Worm (Caenorhabditis elegans) whole organism, L2 larva: Measurements from ENCODE around the gene dkf-2.

Experiments used
- C34F6.9 ChIP-seq: fragments of 150-350 bp; optimal IDR thresholded peaks from 2 replicates; lab custom pipeline; 2014; ENCODE audit warnings: missing biosample characterization, missing genetic modification characterization
- ZK546.5 ChIP-seq: sonication (generic microtip); optimal IDR thresholded peaks from 2 replicates; lab custom pipeline; 2017; ENCODE audit warnings: missing biosample characterization, missing genetic modification characterization
- aly-2 ChIP-seq: fragments of 150-350 bp; optimal IDR thresholded peaks from 2 replicates; lab custom pipeline; 2014; ENCODE audit warnings: missing biosample characterization, missing genetic modification characterization
- blmp-1 ChIP-seq: sonication (generic microtip); optimal IDR thresholded peaks from 2 replicates; lab custom pipeline; 2017; ENCODE audit warnings: missing genetic modification characterization, mild to moderate bottlenecking, missing compliant biosample characterization, antibody characterized with exemption, moderate library complexity; ENCODE audit not compliant: insufficient read depth
- ceh-16 ChIP-seq: fragments of 150-350 bp; optimal IDR thresholded peaks from 2 replicates; lab custom pipeline; 2014; ENCODE audit warnings: missing biosample characterization, missing genetic modification characterization
- ceh-82 ChIP-seq: fragments of 150-350 bp; optimal IDR thresholded peaks from 2 replicates; lab custom pipeline; 2014; ENCODE audit warnings: missing biosample characterization, missing genetic modification characterization
- egl-27 ChIP-seq: sonication (generic microtip); optimal IDR thresholded peaks from 3 replicates; lab custom pipeline; 2017; ENCODE audit warnings: missing biosample characterization, missing genetic modification reagents, missing genetic modification characterization
- elt-1 ChIP-seq: fragments of 150-350 bp; optimal IDR thresholded peaks from 2 replicates; lab custom pipeline; 2014; ENCODE audit warnings: missing biosample characterization, missing genetic modification characterization
- fos-1 ChIP-seq: fragments of 150-350 bp; optimal IDR thresholded peaks from 2 replicates; lab custom pipeline; 2014; ENCODE audit warnings: missing biosample characterization, missing genetic modification characterization
- lin-11 ChIP-seq: fragments of 150-350 bp; sonication (generic microtip); optimal IDR thresholded peaks from 2 replicates; lab custom pipeline; 2014; ENCODE audit warnings: missing biosample characterization, missing genetic modification characterization, inconsistent platforms, mixed read lengths
- lin-13 ChIP-seq: fragments of 150-350 bp; optimal IDR thresholded peaks from 2 replicates; lab custom pipeline; 2014; ENCODE audit warnings: missing biosample characterization, missing genetic modification reagents, missing genetic modification characterization
- lin-39 ChIP-seq: fragments of 150-350 bp; optimal IDR thresholded peaks from 2 replicates; lab custom pipeline; 2014; ENCODE audit warnings: missing biosample characterization, missing genetic modification reagents, missing genetic modification characterization
- lsy-2 ChIP-seq, 2 experiments: fragments of 150-350 bp in 1 of 2; sonication (generic microtip) in 1 of 2; optimal IDR thresholded peaks; 2 replicates each; lab custom pipeline; 2014 to 2017; ENCODE audit warnings: missing biosample characterization in 2 of 2, missing genetic modification characterization in 2 of 2
- mab-5 ChIP-seq: fragments of 150-350 bp; optimal IDR thresholded peaks from 2 replicates; lab custom pipeline; 2014; ENCODE audit warnings: missing biosample characterization, missing genetic modification characterization
- mbf-1 ChIP-seq: sonication (generic microtip); optimal IDR thresholded peaks from 2 replicates; lab custom pipeline; 2017; ENCODE audit warnings: missing biosample characterization, missing genetic modification characterization
- mdl-1 ChIP-seq, 2 experiments: fragments of 150-350 bp in 1 of 2; sonication (generic microtip) in 1 of 2; optimal IDR thresholded peaks; 2 replicates each; lab custom pipeline; 2017; ENCODE audit warnings: missing biosample characterization in 2 of 2, missing genetic modification characterization in 2 of 2
- nhr-10 ChIP-seq: sonication (generic microtip); optimal IDR thresholded peaks from 2 replicates; lab custom pipeline; 2017; ENCODE audit warnings: missing biosample characterization, missing genetic modification characterization
- nhr-11 ChIP-seq: fragments of 150-350 bp; optimal IDR thresholded peaks from 2 replicates; lab custom pipeline; 2014; ENCODE audit warnings: missing biosample characterization, missing genetic modification characterization
- nhr-12 ChIP-seq: fragments of 150-350 bp; optimal IDR thresholded peaks from 2 replicates; lab custom pipeline; 2014; ENCODE audit warnings: missing biosample characterization, missing genetic modification characterization
- nhr-129 ChIP-seq: fragments of 150-350 bp; optimal IDR thresholded peaks from 2 replicates; lab custom pipeline; 2014; ENCODE audit warnings: missing biosample characterization, missing genetic modification characterization
- nhr-21 ChIP-seq: fragments of 150-350 bp; optimal IDR thresholded peaks from 2 replicates; lab custom pipeline; 2014; ENCODE audit warnings: missing biosample characterization, missing genetic modification characterization
- nhr-23 ChIP-seq: fragments of 150-350 bp; optimal IDR thresholded peaks from 2 replicates; lab custom pipeline; 2014; ENCODE audit warnings: missing biosample characterization, missing genetic modification reagents, missing genetic modification characterization
- nhr-237 ChIP-seq: fragments of 150-350 bp; optimal IDR thresholded peaks from 2 replicates; lab custom pipeline; 2014; ENCODE audit warnings: missing biosample characterization, missing genetic modification characterization
- nhr-25 ChIP-seq: fragments of 150-350 bp; sonication (generic microtip); optimal IDR thresholded peaks from 3 replicates; lab custom pipeline; 2014; ENCODE audit warnings: missing biosample characterization, missing genetic modification characterization
- nhr-77 ChIP-seq: fragments of 150-350 bp; optimal IDR thresholded peaks from 2 replicates; lab custom pipeline; 2014; ENCODE audit warnings: missing biosample characterization, missing genetic modification characterization
- peb-1 ChIP-seq: fragments of 150-350 bp; optimal IDR thresholded peaks from 2 replicates; lab custom pipeline; 2014; ENCODE audit warnings: missing biosample characterization, missing genetic modification characterization
- sem-4 ChIP-seq: fragments of 150-350 bp; optimal IDR thresholded peaks from 2 replicates; lab custom pipeline; 2014; ENCODE audit warnings: missing biosample characterization, missing genetic modification reagents, missing genetic modification characterization
- skn-1 ChIP-seq: sonication (generic microtip); optimal IDR thresholded peaks from 2 replicates; lab custom pipeline; 2017; ENCODE audit warnings: missing biosample characterization, missing genetic modification characterization
- sma-3 ChIP-seq: sonication (generic microtip); optimal IDR thresholded peaks from 2 replicates; lab custom pipeline; 2016; ENCODE audit warnings: missing genetic modification reagents, missing genetic modification characterization, missing compliant biosample characterization
- sma-9 ChIP-seq, 2 experiments: fragments of 150-350 bp in 1 of 2; sonication (generic microtip) in 1 of 2; optimal IDR thresholded peaks; 2 replicates each; lab custom pipeline; 2014 to 2016; ENCODE audit warnings: missing genetic modification characterization in 2 of 2, mild to moderate bottlenecking in 1 of 2, missing biosample characterization in 1 of 2, missing compliant biosample characterization in 1 of 2, missing genetic modification reagents in 1 of 2, moderate library complexity in 1 of 2
- snpc-4 ChIP-seq: fragments of 150-350 bp; optimal IDR thresholded peaks from 2 replicates; lab custom pipeline; 2014; ENCODE audit warnings: missing biosample characterization, missing genetic modification characterization
- unc-39 ChIP-seq: fragments of 150-350 bp; optimal IDR thresholded peaks from 2 replicates; lab custom pipeline; 2014; ENCODE audit warnings: missing biosample characterization, missing genetic modification characterization
- unc-55 ChIP-seq: fragments of 150-350 bp; sonication (generic microtip); optimal IDR thresholded peaks from 3 replicates; lab custom pipeline; 2014; ENCODE audit warnings: missing biosample characterization, missing genetic modification reagents, missing genetic modification characterization
- unc-62 ChIP-seq: fragments of 150-350 bp; optimal IDR thresholded peaks from 2 replicates; lab custom pipeline; 2014; ENCODE audit warnings: missing biosample characterization, missing genetic modification reagents, missing genetic modification characterization

The dkf-2 gene

ce11 chrV:16784806-16785205, 37.4 kb downstream of the dkf-2 start:
- TF ChIP-seq sma-3 (GFP tag; lab: Kevin White, UChicago) (no peak), nhr-237 (tag; lab: Kevin White, UChicago) (no peak), nhr-23 (tag; lab: Kevin White, UChicago) (no peak), sem-4 (tag; lab: Kevin White, UChicago) (no peak), lsy-2 (tag; optimal IDR thresholded peaks at IDR 0.05; lab: Kevin White, UChicago) (no peak), unc-55 (GFP tag; lab: Kevin White, UChicago) (no peak), ZK546.5 (tag; lab: Kevin White, UChicago) (no peak)

- TF ChIP-seq unc-39 (tag; lab: Kevin White, UChicago) = no peak
- no peak for TF ChIP-seq fos-1 (tag; lab: Kevin White, UChicago)
- TF ChIP-seq nhr-23 (tag; lab: Kevin White, UChicago) = no peak
- TF ChIP-seq blmp-1 = no peak
- TF ChIP-seq lin-39 (tag; lab: Kevin White, UChicago) = no peak
- TF ChIP-seq sem-4 (tag; lab: Kevin White, UChicago) = no peak
- TF ChIP-seq peb-1 = no peak
- no peak for TF ChIP-seq ceh-16
These were observed 38.6 kb downstream of the dkf-2 start for ce11 chrV:16786012-16786411.

ce11 chrV:16788967-16789366, 41.5 kb downstream of the dkf-2 start, which contains the start of gene immt-2:
TSS of gene immt-2 (plus strand) at chrV:16789267.
- no peak for TF ChIP-seq elt-1
- TF ChIP-seq ceh-82 (tag; lab: Kevin White, UChicago) = no peak
- TF ChIP-seq snpc-4 (tag; lab: Kevin White, UChicago) = no peak
- TF ChIP-seq lin-39 (tag; lab: Kevin White, UChicago) = no peak

ce11 chrV:16792717-16793116, 45.3 kb downstream of the dkf-2 start:
- no peak for TF ChIP-seq nhr-237 (tag; lab: Kevin White, UChicago)

- TF ChIP-seq nhr-21 (tag; lab: Kevin White, UChicago) = no peak
- no peak for TF ChIP-seq nhr-23 (tag; lab: Kevin White, UChicago)
- no peak for TF ChIP-seq lin-39 (tag; lab: Kevin White, UChicago)
- no peak for TF ChIP-seq nhr-77 (tag; lab: Kevin White, UChicago)
- no peak for TF ChIP-seq nhr-25 (tag; lab: Kevin White, UChicago)
- no peak for TF ChIP-seq snpc-4 (tag; lab: Kevin White, UChicago)
- TF ChIP-seq egl-27 (tag; lab: Kevin White, UChicago) = no peak
- no peak for TF ChIP-seq nhr-129 (tag; lab: Kevin White, UChicago)
- no peak for TF ChIP-seq unc-55 (GFP tag; lab: Kevin White, UChicago)
- TF ChIP-seq mdl-1 (tag; optimal IDR thresholded peaks at IDR 0.05; lab: Kevin White, UChicago) = no peak
- no peak for TF ChIP-seq sma-9 (GFP tag; optimal IDR thresholded peaks at IDR 0.05; lab: Kevin White, UChicago)
- TF ChIP-seq sma-9 (tag; optimal IDR thresholded peaks at IDR 0.05; lab: Kevin White, UChicago) = no peak
- no peak for TF ChIP-seq aly-2 (tag; lab: Kevin White, UChicago)
- TF ChIP-seq unc-62 (GFP tag; lab: Kevin White, UChicago) = no peak
- no peak for TF ChIP-seq C34F6.9 (tag; lab: Kevin White, UChicago)
- no peak for TF ChIP-seq ZK546.5 (tag; lab: Kevin White, UChicago)
- TF ChIP-seq mbf-1 = no peak
- no peak for TF ChIP-seq nhr-10 (tag; lab: Kevin White, UChicago)
- TF ChIP-seq skn-1 (tag; lab: Kevin White, UChicago) = no peak
These were observed 45.9 kb downstream of the dkf-2 start for ce11 chrV:16793312-16793711.

ce11 chrV:16794079-16794478, 46.7 kb downstream of the dkf-2 start:
- TF ChIP-seq ceh-82 (tag; lab: Kevin White, UChicago) = no peak
- TF ChIP-seq mab-5 = no peak
- TF ChIP-seq nhr-12 (tag; lab: Kevin White, UChicago) = no peak
- no peak for TF ChIP-seq nhr-129 (tag; lab: Kevin White, UChicago)
- no peak for TF ChIP-seq ceh-16
- TF ChIP-seq nhr-77 (tag; lab: Kevin White, UChicago) = no peak
- no peak for TF ChIP-seq sma-3 (GFP tag; lab: Kevin White, UChicago)
- TF ChIP-seq nhr-21 (tag; lab: Kevin White, UChicago) = no peak
- no peak for TF ChIP-seq nhr-25 (tag; lab: Kevin White, UChicago)
- no peak for TF ChIP-seq nhr-11 (tag; lab: Kevin White, UChicago)
- no peak for TF ChIP-seq snpc-4 (tag; lab: Kevin White, UChicago)
- TF ChIP-seq nhr-10 (tag; lab: Kevin White, UChicago) = no peak
- TF ChIP-seq lin-13 (GFP tag; lab: Kevin White, UChicago) = no peak
- no peak for TF ChIP-seq lin-11 (tag; lab: Kevin White, UChicago)
